Fruit fly (Drosophila melanogaster): ENCODE data around the gene eRF1.

The eRF1 gene

DNA sequence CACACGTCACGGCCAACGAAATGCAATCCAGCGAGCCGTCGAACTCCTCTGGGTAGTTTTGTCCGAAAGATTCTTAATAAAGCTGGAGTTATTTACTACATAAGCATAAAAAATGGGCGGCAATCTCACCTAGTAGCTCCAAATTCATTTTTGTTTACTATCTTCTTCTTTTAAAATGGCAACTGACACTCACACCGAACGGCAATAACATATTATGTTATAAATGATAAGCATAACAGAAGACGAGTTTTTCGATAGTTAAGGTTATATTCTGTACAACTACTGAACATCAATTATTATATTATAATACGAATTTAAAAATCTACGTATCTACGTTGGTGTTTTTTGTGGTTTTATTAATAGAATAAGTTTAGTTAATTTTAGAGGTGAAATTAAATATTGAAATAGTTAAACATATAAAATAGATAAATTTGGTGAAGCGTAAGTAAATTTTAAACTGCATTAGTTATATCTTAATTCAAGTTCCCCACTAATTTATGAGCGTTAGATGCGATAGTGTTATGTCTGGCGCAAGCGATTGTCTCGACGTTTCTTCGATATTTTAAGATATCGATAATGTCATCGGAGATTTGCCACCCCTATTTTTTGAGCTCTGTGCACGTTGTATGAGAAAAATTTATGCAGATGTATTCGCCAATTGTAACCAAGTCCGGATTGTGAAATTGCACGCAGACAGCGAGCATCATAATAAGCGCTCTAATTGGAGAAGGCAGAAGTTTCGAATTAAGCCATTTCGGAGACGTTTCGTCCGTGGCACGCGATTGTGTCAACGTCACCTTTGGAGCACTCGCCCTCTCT is at the start of gene eRF1, which contains the start of gene Rbbp5 (continued):
- TF ChIP-seq NFAT (GFP tag; IDR thresholded peaks at IDR 0.05) (peak; percentile 83), Trl (optimal IDR thresholded peaks at IDR 0.05) (no peak), Trl (GFP tag; optimal IDR thresholded peaks at IDR 0.05) (peak; percentile 57), ash1 (GFP tag; optimal IDR thresholded peaks at IDR 0.05) (no peak), CG11560 (tag; IDR thresholded peaks at IDR 0.05) (peak; percentile 39; the same call in 1 of the 3 replicates), sima (GFP tag; optimal IDR thresholded peaks at IDR 0.05) (no peak), jigr1 (GFP tag; IDR thresholded peaks at IDR 0.05) (no peak), CG15479 (GFP tag; optimal IDR thresholded peaks at IDR 0.05) (peak; percentile 74), CG4617 (GFP tag; optimal IDR thresholded peaks at IDR 0.05; ENCODE audit: borderline replicate concordance) (peak; percentile 83), her (GFP tag; optimal IDR thresholded peaks at IDR 0.05) (peak; percentile 7), az2 (GFP tag; optimal IDR thresholded peaks at IDR 0.05) (peak; percentile 71), CG16863 (GFP tag; optimal IDR thresholded peaks at IDR 0.05) (peak; percentile 32), CG7839 (tag; optimal IDR thresholded peaks at IDR 0.05) (no peak), sisA (GFP tag; IDR thresholded peaks at IDR 0.05) (no peak; the same call in 1 of the 2 replicates), caup (GFP tag; optimal IDR thresholded peaks at IDR 0.05; ENCODE audit: severe bottlenecking) (peak; percentile 66), Dip3 (GFP tag; optimal IDR thresholded peaks at IDR 0.05) (peak; percentile 51), inv (GFP tag; IDR thresholded peaks at IDR 0.05; ENCODE audit: partially characterized antibody) (peak; percentile 92), CG13296 (GFP tag; optimal IDR thresholded peaks at IDR 0.05) (peak; percentile 39), kay (GFP tag; optimal IDR thresholded peaks at IDR 0.05) (peak; percentile 51), peb (GFP tag; IDR thresholded peaks at IDR 0.05) (peak; percentile 49; the same call in 1 of the 2 replicates), CG4404 (GFP tag; IDR thresholded peaks at IDR 0.05) (no peak), CTCF (GFP tag; optimal IDR thresholded peaks at IDR 0.05) (no peak), z (GFP tag; IDR thresholded peaks at IDR 0.05) (no peak), CG17612 (GFP tag; IDR thresholded peaks at IDR 0.05) (peak; percentile 41; the same call in 1 of the 2 replicates), CG1832 (GFP tag; optimal IDR thresholded peaks at IDR 0.05) (no peak), CG12744 (GFP tag; optimal IDR thresholded peaks at IDR 0.05) (no peak), Poxn (GFP tag; IDR thresholded peaks at IDR 0.05) (no peak), CG8388 (GFP tag; optimal IDR thresholded peaks at IDR 0.05) (peak; percentile 72), CG12942 (GFP tag; optimal IDR thresholded peaks at IDR 0.05) (peak; percentile 77), CG30403 (GFP tag; optimal IDR thresholded peaks at IDR 0.05) (peak; percentile 90), croc (GFP tag; conservative IDR thresholded peaks at IDR 0.05) (peak; percentile 27; the same call in 1 of the 3 replicates), tgo (GFP tag; IDR thresholded peaks at IDR 0.05) (peak; percentile 79), ttk (GFP tag; IDR thresholded peaks at IDR 0.05) (no peak; the same call in 1 of the 2 replicates), schlank (tag; optimal IDR thresholded peaks at IDR 0.05) (no peak), bab2 (GFP tag; optimal IDR thresholded peaks at IDR 0.05) (peak; percentile 60), Six4 (GFP tag; optimal IDR thresholded peaks at IDR 0.05) (peak; percentile 66), CG1529 (GFP tag; optimal IDR thresholded peaks at IDR 0.05) (peak; percentile 12), CG2678 (tag; optimal IDR thresholded peaks at IDR 0.05) (peak; percentile 80), CG2129 (GFP tag; IDR thresholded peaks at IDR 0.05; ENCODE audit: partially characterized antibody) (peak; percentile 73), CG11456 (GFP tag; IDR thresholded peaks at IDR 0.05) (no peak; the same call in 2 of the 3 replicates), HLHmδ (GFP tag; optimal IDR thresholded peaks at IDR 0.05) (no peak), CG14710 (tag; optimal IDR thresholded peaks at IDR 0.05) (peak; percentile 86), insv (GFP tag; optimal IDR thresholded peaks at IDR 0.05) (peak in 1 of 2 experiments; percentile 47), CG8089 (GFP tag; optimal IDR thresholded peaks at IDR 0.05) (peak; percentile 44), hkb (optimal IDR thresholded peaks at IDR 0.05) (peak; percentile 27), hkb (GFP tag; IDR thresholded peaks at IDR 0.05) (peak; percentile 66; the same call in 1 of the 2 replicates), crol (GFP tag; IDR thresholded peaks at IDR 0.05) (no peak), CG12659 (GFP tag; optimal IDR thresholded peaks at IDR 0.05) (peak; percentile 91), fu2 (GFP tag; optimal IDR thresholded peaks at IDR 0.05) (no peak), CG15696 (tag; optimal IDR thresholded peaks at IDR 0.05) (peak; percentile 80)

All from whole organism, embryonic.